Fruit fly (Drosophila melanogaster) whole organism, wandering third instar larva: ENCODE data around the gene CG43329.

ENCODE experiments used
- Abd-B ChIP-seq: fragments of >200 bp; optimal IDR thresholded peaks from 2 replicates; lab custom pipeline; 2017; ENCODE audit warnings: missing biosample characterization, missing genetic modification characterization
- CG32264 ChIP-seq: fragments of 200-800 bp; sonication (Bioruptor generic); optimal IDR thresholded peaks from 2 replicates; lab custom pipeline; 2016; ENCODE audit warnings: missing biosample characterization, missing genetic modification characterization
- CG9705 ChIP-seq: fragments of 200-800 bp; sonication (Bioruptor generic); optimal IDR thresholded peaks from 2 replicates; lab custom pipeline; 2018; ENCODE audit warnings: missing biosample characterization, mild to moderate bottlenecking, missing genetic modification characterization
- Dif ChIP-seq: fragments of 200-275, 200-300 bp; sonication (Bioruptor generic); optimal IDR thresholded peaks from 2 replicates; lab custom pipeline; 2018; ENCODE audit warnings: missing biosample characterization, missing genetic modification characterization; ENCODE audit not compliant: partially characterized antibody
- GATAd ChIP-seq: sonication (Bioruptor generic); optimal IDR thresholded peaks from 2 replicates; lab custom pipeline; 2016; ENCODE audit warnings: missing biosample characterization, missing genetic modification characterization
- HLH106 ChIP-seq: fragments of 200-800 bp; optimal IDR thresholded peaks from 3 replicates; lab custom pipeline; 2019; ENCODE audit warnings: missing biosample characterization, mild to moderate bottlenecking, missing genetic modification characterization, moderate library complexity
- Hnf4 ChIP-seq: fragments of 200-800 bp; sonication (Bioruptor generic); optimal IDR thresholded peaks from 2 replicates; lab custom pipeline; 2016; ENCODE audit warnings: missing biosample characterization, mild to moderate bottlenecking, missing genetic modification characterization
- Hr83 ChIP-seq: fragments of 200-300 bp; sonication (Bioruptor generic); optimal IDR thresholded peaks from 2 replicates; lab custom pipeline; 2016; ENCODE audit warnings: missing biosample characterization, mild to moderate bottlenecking, missing genetic modification characterization, moderate library complexity; ENCODE audit not compliant: poor library complexity, severe bottlenecking
- Jra ChIP-seq: sonication (Bioruptor generic); optimal IDR thresholded peaks from 2 replicates; lab custom pipeline; 2016; ENCODE audit warnings: missing biosample characterization, missing genetic modification characterization
- Mio ChIP-seq: sonication (Bioruptor generic); optimal IDR thresholded peaks from 2 replicates; lab custom pipeline; 2016; ENCODE audit warnings: missing biosample characterization, missing genetic modification characterization
- Myc ChIP-seq: fragments of >200 bp; optimal IDR thresholded peaks from 2 replicates; lab custom pipeline; 2017
- N ChIP-seq: fragments of >200 bp; optimal IDR thresholded peaks from 2 replicates; lab custom pipeline; 2018; ENCODE audit warnings: missing biosample characterization, missing external identifiers, missing genetic modification characterization
- Rel ChIP-seq, 2 experiments: fragments of 200-800 bp; sonication (Bioruptor generic) in 1 of 2; optimal IDR thresholded peaks; 2 replicates in 1 of 2; 3 replicates in 1 of 2; lab custom pipeline; 2016 to 2019; ENCODE audit warnings: mild to moderate bottlenecking in 2 of 2, missing biosample characterization in 2 of 2, missing genetic modification characterization in 2 of 2, moderate library complexity in 1 of 2
- Sp1 ChIP-seq: fragments of 200-800 bp; sonication (Bioruptor generic); optimal IDR thresholded peaks from 3 replicates; lab custom pipeline; 2019; ENCODE audit warnings: missing biosample characterization, mild to moderate bottlenecking, missing genetic modification characterization, moderate library complexity
- Vsx2 ChIP-seq: fragments of 200-300, 225-300 bp; sonication (Bioruptor generic); optimal IDR thresholded peaks from 2 replicates; lab custom pipeline; 2018; ENCODE audit warnings: missing biosample characterization, missing genetic modification characterization; ENCODE audit not compliant: partially characterized antibody
- br ChIP-seq: fragments of 200-800 bp; sonication (Bioruptor generic); optimal IDR thresholded peaks from 2 replicates; lab custom pipeline; 2016; ENCODE audit warnings: missing biosample characterization, missing genetic modification characterization
- brk ChIP-seq: fragments of 200-800 bp; sonication (Bioruptor generic); optimal IDR thresholded peaks from 2 replicates; lab custom pipeline; 2016; ENCODE audit warnings: missing biosample characterization, mild to moderate bottlenecking, missing genetic modification characterization
- dl ChIP-seq, 2 experiments: fragments of 175-275, 200-275 bp in 1 of 2; fragments of 200-275 bp in 1 of 2; sonication (Bioruptor generic); optimal IDR thresholded peaks; lab custom pipeline; 2018; ENCODE audit warnings: mild to moderate bottlenecking in 2 of 2, missing biosample characterization in 2 of 2, missing genetic modification characterization in 2 of 2, moderate library complexity in 2 of 2; ENCODE audit not compliant: partially characterized antibody in 2 of 2, insufficient read depth in 1 of 2
- dmrt93B ChIP-seq: fragments of 200-800 bp; sonication (Bioruptor generic); optimal IDR thresholded peaks from 2 replicates; lab custom pipeline; 2018; ENCODE audit warnings: missing biosample characterization, mild to moderate bottlenecking, missing genetic modification characterization
- ey ChIP-seq: fragments of 200-800 bp; sonication (Bioruptor generic); optimal IDR thresholded peaks from 2 replicates; lab custom pipeline; 2016; ENCODE audit warnings: missing biosample characterization, missing genetic modification characterization
- foxo ChIP-seq, 2 experiments: fragments of 200-800 bp; sonication (Bioruptor generic); optimal IDR thresholded peaks; 2 replicates in 1 of 2; 3 replicates in 1 of 2; lab custom pipeline; 2016 to 2017; ENCODE audit warnings: missing biosample characterization in 2 of 2, missing genetic modification characterization in 2 of 2
- fru ChIP-seq: fragments of 200-800 bp; sonication (Bioruptor generic); optimal IDR thresholded peaks from 3 replicates; lab custom pipeline; 2016; ENCODE audit warnings: missing biosample characterization, mild to moderate bottlenecking, missing genetic modification characterization
- jim ChIP-seq: fragments of 175-275, 200-325 bp; sonication (Bioruptor generic); optimal IDR thresholded peaks from 2 replicates; lab custom pipeline; 2016; ENCODE audit warnings: missing biosample characterization, mild to moderate bottlenecking, missing genetic modification characterization
- lola ChIP-seq: fragments of >200 bp; optimal IDR thresholded peaks from 2 replicates; lab custom pipeline; 2017; ENCODE audit warnings: missing biosample characterization, missing genetic modification characterization
- pan ChIP-seq: fragments of >200 bp; optimal IDR thresholded peaks from 2 replicates; lab custom pipeline; 2017
- psq ChIP-seq: fragments of 200-800 bp; sonication (Bioruptor generic); optimal IDR thresholded peaks from 3 replicates; lab custom pipeline; 2017; ENCODE audit warnings: missing biosample characterization, mild to moderate bottlenecking, missing genetic modification characterization, moderate library complexity
- rgr ChIP-seq: fragments of 200-800 bp; sonication (Bioruptor generic); optimal IDR thresholded peaks from 3 replicates; lab custom pipeline; 2016; ENCODE audit warnings: missing biosample characterization, mild to moderate bottlenecking, missing genetic modification characterization
- sage ChIP-seq: fragments of 200-800 bp; sonication (Bioruptor generic); optimal IDR thresholded peaks from 2 replicates; lab custom pipeline; 2016; ENCODE audit warnings: missing biosample characterization, mild to moderate bottlenecking, missing genetic modification characterization
- tai ChIP-seq: sonication (Bioruptor generic); optimal IDR thresholded peaks from 2 replicates; lab custom pipeline; 2016; ENCODE audit warnings: missing biosample characterization, missing genetic modification characterization
- usp ChIP-seq: fragments of >200 bp; optimal IDR thresholded peaks from 2 replicates; lab custom pipeline; 2017; ENCODE audit warnings: missing biosample characterization, missing genetic modification characterization
- woc ChIP-seq: sonication (Bioruptor generic); optimal IDR thresholded peaks from 2 replicates; lab custom pipeline; 2016; ENCODE audit warnings: missing biosample characterization, mild to moderate bottlenecking, missing genetic modification characterization

CG43329 gene

dm6 chr3L:22520017-22520416 lies 15.0 kb upstream of the CG43329 start (continued):
- no peak for TF ChIP-seq lola
- TF ChIP-seq, all 38 proteins: peak for 5

- TF ChIP-seq Sp1 = no peak
- TF ChIP-seq br (GFP tag; lab: Kevin White, UChicago) = no peak
- no peak for TF ChIP-seq lola
- TF ChIP-seq Rel (GFP tag; optimal IDR thresholded peaks at IDR 0.05; lab: Kevin White, UChicago) = no peak
- TF ChIP-seq Rel (tag; optimal IDR thresholded peaks at IDR 0.05; lab: Kevin White, UChicago) = no peak
- TF ChIP-seq Hnf4 (GFP tag; lab: Kevin White, UChicago) = no peak
Observed at dm6 chr3L:22504323-22504722, 695 bp downstream of the CG43329 start, which contains the start of gene CG43330. TSS of gene CG43330 (minus strand) at chr3L:22504423.

dm6 chr3L:22503730-22504129 lies 1.3 kb downstream of the CG43329 start, which contains the start of gene CG43331:
TSS of gene CG43331 (minus strand) at chr3L:22503830.
- TF ChIP-seq jim (GFP tag; lab: Kevin White, UChicago) = no peak
- TF ChIP-seq Abd-B = no peak
- no peak for TF ChIP-seq sage (GFP tag; lab: Kevin White, UChicago)
- TF ChIP-seq N (GFP tag; lab: Kevin White, UChicago) = no peak
- no peak for TF ChIP-seq brk (GFP tag; lab: Kevin White, UChicago)
- no peak for TF ChIP-seq Sp1
- no peak for TF ChIP-seq tai (GFP tag; lab: Kevin White, UChicago)
- TF ChIP-seq Myc (lab: Kevin White, UChicago) = no peak
- no peak for TF ChIP-seq GATAd (GFP tag; lab: Kevin White, UChicago)
- TF ChIP-seq fru = no peak
- no peak for TF ChIP-seq psq (GFP tag; lab: Kevin White, UChicago)
- no peak for TF ChIP-seq ey (GFP tag; lab: Kevin White, UChicago)
- TF ChIP-seq foxo (GFP tag; optimal IDR thresholded peaks at IDR 0.05; lab: Kevin White, UChicago) = no peak
- no peak for TF ChIP-seq Hr83 (GFP tag; lab: Kevin White, UChicago)
- TF ChIP-seq Vsx2 (GFP tag; lab: Kevin White, UChicago) = no peak
- no peak for TF ChIP-seq Jra (GFP tag; lab: Kevin White, UChicago)
- no peak for TF ChIP-seq br (GFP tag; lab: Kevin White, UChicago)
- TF ChIP-seq pan (lab: Kevin White, UChicago) = no peak
- no peak for TF ChIP-seq woc (GFP tag; lab: Kevin White, UChicago)

- TF ChIP-seq Sp1 = no peak
- no peak for TF ChIP-seq fru
- no peak for TF ChIP-seq HLH106
Observed at dm6 chr3L:22501300-22501699, 3.7 kb downstream of the CG43329 start, which contains the start of gene CG43312. TSS of gene CG43312 (plus strand) at chr3L:22501600.

dm6 chr3L:22497594-22497993 lies 7.4 kb downstream of the CG43329 start:
- no peak for TF ChIP-seq lola
- no peak for TF ChIP-seq jim (GFP tag; lab: Kevin White, UChicago)
- TF ChIP-seq br (GFP tag; lab: Kevin White, UChicago) = no peak
- no peak for TF ChIP-seq Mio (GFP tag; lab: Kevin White, UChicago)
- no peak for TF ChIP-seq usp
- no peak for TF ChIP-seq rgr (GFP tag; lab: Kevin White, UChicago)
- TF ChIP-seq GATAd (GFP tag; lab: Kevin White, UChicago) = no peak
- TF ChIP-seq Rel (GFP tag; optimal IDR thresholded peaks at IDR 0.05; lab: Kevin White, UChicago) = no peak
- no peak for TF ChIP-seq Rel (tag; optimal IDR thresholded peaks at IDR 0.05; lab: Kevin White, UChicago)

dm6 chr3L:22483452-22483851 lies 21.6 kb downstream of the CG43329 start:
- no peak for TF ChIP-seq dl (GFP tag; optimal IDR thresholded peaks at IDR 0.05; lab: Kevin White, UChicago; ENCODE audit: insufficient read depth in 1 of 2, partially characterized antibody in 2 of 2)
- no peak for TF ChIP-seq Abd-B
- no peak for TF ChIP-seq ey (GFP tag; lab: Kevin White, UChicago)
- no peak for TF ChIP-seq usp
- no peak for TF ChIP-seq foxo (GFP tag; optimal IDR thresholded peaks at IDR 0.05; lab: Kevin White, UChicago)
- TF ChIP-seq woc (GFP tag; lab: Kevin White, UChicago) = no peak
- TF ChIP-seq Mio (GFP tag; lab: Kevin White, UChicago) = no peak
- no peak for TF ChIP-seq Vsx2 (GFP tag; lab: Kevin White, UChicago)
- TF ChIP-seq CG9705 (GFP tag; lab: Kevin White, UChicago) = no peak
- TF ChIP-seq sage (GFP tag; lab: Kevin White, UChicago) = no peak
- no peak for TF ChIP-seq Sp1
- no peak for TF ChIP-seq br (GFP tag; lab: Kevin White, UChicago)
- no peak for TF ChIP-seq Dif
- no peak for TF ChIP-seq rgr (GFP tag; lab: Kevin White, UChicago)
- TF ChIP-seq dmrt93B (GFP tag; lab: Kevin White, UChicago) = no peak
- TF ChIP-seq Rel (GFP tag; optimal IDR thresholded peaks at IDR 0.05; lab: Kevin White, UChicago) = no peak
- TF ChIP-seq Rel (tag; optimal IDR thresholded peaks at IDR 0.05; lab: Kevin White, UChicago) = no peak
- TF ChIP-seq CG32264 (GFP tag; lab: Kevin White, UChicago) = no peak
- no peak for TF ChIP-seq Jra (GFP tag; lab: Kevin White, UChicago)
